Worm (Caenorhabditis elegans): ENCODE data around the gene clec-33.

- TF ChIP-seq blmp-1 (tag; optimal IDR thresholded peaks at IDR 0.05), result no peak
- no peak for TF ChIP-seq dsc-1 (tag; optimal IDR thresholded peaks at IDR 0.05)
These were observed 40.2 kb downstream of the clec-33 start, which contains the start of gene srh-214 for ce11 chrV:16829396-16829795.
